Fruit fly (Drosophila melanogaster) S2 (cell line): ENCODE data around the gene GAPcenA.

Source experiments
- CG8478 ChIP-seq: fragments of >200 bp; optimal IDR thresholded peaks from 2 replicates; lab custom pipeline; 2018
- CTCF ChIP-seq, 2 experiments: fragments of >200 bp; optimal IDR thresholded peaks; 2 replicates each; lab custom pipeline; 2018

dm6 chr3L:8331414-8331813 is 14.9 kb upstream of the GAPcenA start:
- TF ChIP-seq CTCF (optimal IDR thresholded peaks at IDR 0.05; lab: Kevin White, UChicago), result no peak
- no peak for TF ChIP-seq CG8478
